Worm (Caenorhabditis elegans): ENCODE results near the gene unc-52.

unc-52 gene

ce11 chrII:14703232-14703926 is 19.1 kb upstream of the unc-52 start:
- TF ChIP-seq nhr-85 (tag) (peak; percentile 60), blmp-1 (tag; optimal IDR thresholded peaks at IDR 0.05) (peak; percentile 90), lir-3 (tag; optimal IDR thresholded peaks at IDR 0.05; ENCODE audit: poor library complexity) (no peak)

- no peak for TF ChIP-seq lir-3 (tag; optimal IDR thresholded peaks at IDR 0.05; ENCODE audit: poor library complexity)
- TF ChIP-seq C04F5.9 (tag; optimal IDR thresholded peaks at IDR 0.05) = no peak
- TF ChIP-seq blmp-1 (tag; optimal IDR thresholded peaks at IDR 0.05) = peak; percentile 95
These were observed 17.3 kb upstream of the unc-52 start for ce11 chrII:14701581-14701980.

DNA sequence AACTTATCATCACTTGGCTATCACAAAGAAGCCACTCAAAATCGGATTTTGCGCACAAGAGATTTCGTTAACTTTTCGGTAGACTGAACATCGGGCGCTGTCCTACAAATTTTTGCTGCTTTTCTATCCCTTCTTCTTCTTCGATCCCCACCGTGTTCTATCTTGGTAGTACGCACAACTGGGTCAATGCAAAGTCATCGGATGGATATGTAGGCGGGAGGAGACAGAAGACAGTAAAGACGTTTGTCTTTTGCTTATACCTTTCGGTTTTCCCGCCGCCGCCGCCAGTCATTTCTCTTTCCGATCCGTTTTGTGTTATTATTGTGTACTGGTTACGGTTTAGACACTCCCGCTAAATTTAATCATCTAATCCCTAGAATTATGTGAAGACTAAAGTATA is 15.8 kb upstream of the unc-52 start:
- TF ChIP-seq elt-3 (tag; optimal IDR thresholded peaks at IDR 0.05) (peak in 1 of 6 experiments; percentile 13), pag-3 (tag; optimal IDR thresholded peaks at IDR 0.05; ENCODE audit: borderline replicate concordance, insufficient read depth) (no peak), hlh-4 (tag; optimal IDR thresholded peaks at IDR 0.05) (no peak), blmp-1 (tag; optimal IDR thresholded peaks at IDR 0.05) (peak; percentile 93), unc-62 (GFP tag; optimal IDR thresholded peaks at IDR 0.05) (no peak), dsc-1 (tag; optimal IDR thresholded peaks at IDR 0.05) (no peak), nhr-76 (tag; optimal IDR thresholded peaks at IDR 0.05) (no peak), C34B4.2 (tag; optimal IDR thresholded peaks at IDR 0.05) (no peak)

DNA sequence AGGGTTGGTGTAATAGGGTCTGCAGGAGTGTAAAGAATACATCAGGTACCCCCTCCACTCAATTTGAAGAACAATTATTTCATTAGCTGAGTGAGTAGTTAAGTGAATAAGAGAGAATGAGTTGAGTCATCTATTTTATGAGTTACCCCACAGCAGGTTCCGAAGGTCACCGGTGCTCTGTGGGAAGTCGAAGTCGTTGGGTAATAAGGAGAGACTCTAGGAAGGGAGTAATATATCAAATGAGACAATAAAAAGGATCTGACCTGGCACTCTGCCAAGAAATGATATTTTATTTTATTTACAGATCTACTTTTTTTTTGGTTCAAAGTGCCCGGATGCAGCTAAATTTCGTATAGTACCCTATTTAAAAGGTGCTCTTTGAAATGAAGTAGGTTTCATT is 13.8 kb upstream of the unc-52 start, which contains the start of gene C09F9.1:
Gene C09F9.1 (plus strand): TSS at position 301 of the 400 bp plus-strand sequence.
- TF ChIP-seq alr-1 (tag; optimal IDR thresholded peaks at IDR 0.05; ENCODE audit: borderline replicate concordance) (no peak), nhr-19 (GFP tag; conservative IDR thresholded peaks at IDR 0.05) (no peak), tlp-1 (tag; optimal IDR thresholded peaks at IDR 0.05) (no peak), nhr-71 (tag; optimal IDR thresholded peaks at IDR 0.05) (no peak), dsc-1 (tag; optimal IDR thresholded peaks at IDR 0.05) (no peak), elt-2 (tag; optimal IDR thresholded peaks at IDR 0.05) (no peak), fkh-8 (tag; optimal IDR thresholded peaks at IDR 0.05) (no peak), nhr-77 (tag; optimal IDR thresholded peaks at IDR 0.05) (no peak), aly-2 (tag; optimal IDR thresholded peaks at IDR 0.05) (no peak), ceh-63 (GFP tag; optimal IDR thresholded peaks at IDR 0.05) (no peak), efl-1 (optimal IDR thresholded peaks at IDR 0.05) (no peak), efl-1 (GFP tag; optimal IDR thresholded peaks at IDR 0.05 in 1 of 2) (no peak), pax-3 (tag; optimal IDR thresholded peaks at IDR 0.05) (no peak), lin-39 (tag; optimal IDR thresholded peaks at IDR 0.05) (no peak), hlh-17 (GFP tag; optimal IDR thresholded peaks at IDR 0.05; ENCODE audit: borderline replicate concordance) (no peak), lin-13 (GFP tag; optimal IDR thresholded peaks at IDR 0.05) (no peak), C34B4.2 (tag; optimal IDR thresholded peaks at IDR 0.05) (no peak), nhr-12 (tag; optimal IDR thresholded peaks at IDR 0.05) (no peak), nhr-85 (tag) (no peak)

- no peak for TF ChIP-seq fkh-4 (tag; optimal IDR thresholded peaks at IDR 0.05; ENCODE audit: borderline replicate concordance)
- TF ChIP-seq xbp-1 (tag; optimal IDR thresholded peaks at IDR 0.05) = no peak
- TF ChIP-seq ztf-11 (tag; optimal IDR thresholded peaks at IDR 0.05) = no peak
These were observed 10.9 kb upstream of the unc-52 start, which contains the start of gene K02B7.3 for ce11 chrII:14695201-14695600. Gene K02B7.3, minus strand, starts transcription at chrII:14695301.

ce11 chrII:14683646-14684045 is 610 bp downstream of the unc-52 start:
- TF ChIP-seq ztf-11 (tag; optimal IDR thresholded peaks at IDR 0.05) (no peak), skn-1 (tag; optimal IDR thresholded peaks at IDR 0.05) (no peak), sox-4 (tag; optimal IDR thresholded peaks at IDR 0.05) (no peak)
